Fruit fly (Drosophila melanogaster) whole organism, embryonic: Measurements from ENCODE around the gene TwdlC.

ENCODE experiments used
- Awh ChIP-seq: fragments of 200-800 bp; sonication (Bioruptor generic); IDR thresholded peaks from 2 replicates; pipeline ENCODE4, ENCODE4 v1.3.6; 2022; ENCODE audit warnings: missing biosample characterization, missing genetic modification characterization
- CG11398 ChIP-seq: fragments of 200-800 bp; sonication (Bioruptor generic); optimal IDR thresholded peaks from 2 replicates; lab custom pipeline; 2016; ENCODE audit warnings: missing biosample characterization, missing genetic modification characterization
- CG11723 ChIP-seq: fragments of 200-800 bp; sonication (Bioruptor generic); optimal IDR thresholded peaks from 2 replicates; lab custom pipeline; 2017; ENCODE audit warnings: missing biosample characterization, mild to moderate bottlenecking, missing genetic modification characterization
- CG12299 ChIP-seq: fragments of 200-800 bp; sonication (Bioruptor generic); optimal IDR thresholded peaks from 2 replicates; lab custom pipeline; 2018; ENCODE audit warnings: missing biosample characterization, mild to moderate bottlenecking, missing genetic modification characterization
- CG12391 ChIP-seq: fragments of 200-800 bp; sonication (Bioruptor generic); optimal IDR thresholded peaks from 3 replicates; lab custom pipeline; 2018; ENCODE audit warnings: missing biosample characterization, mild to moderate bottlenecking, missing genetic modification characterization, moderate library complexity
- CG13287 ChIP-seq: fragments of 200-800 bp; sonication (Bioruptor generic); IDR thresholded peaks from 2 replicates; pipeline ENCODE4 v1.3.6; 2022; ENCODE audit warnings: missing biosample characterization, missing genetic modification characterization; ENCODE audit not compliant: partially characterized antibody
- CG13296 ChIP-seq: fragments of 200-800 bp; sonication (Bioruptor generic); optimal IDR thresholded peaks from 3 replicates; lab custom pipeline; 2018; ENCODE audit warnings: missing biosample characterization, mild to moderate bottlenecking, missing genetic modification characterization
- CG1602 ChIP-seq: fragments of 200-800 bp; sonication (Bioruptor generic); optimal IDR thresholded peaks from 3 replicates; lab custom pipeline; 2016; ENCODE audit warnings: missing biosample characterization, missing genetic modification characterization
- CG2678 ChIP-seq: fragments of 200-800 bp; sonication (Bioruptor generic); optimal IDR thresholded peaks from 3 replicates; lab custom pipeline; 2019; ENCODE audit warnings: missing biosample characterization, mild to moderate bottlenecking, missing genetic modification characterization, moderate library complexity
- CG2889 ChIP-seq: fragments of 200-800 bp; sonication (Bioruptor generic); IDR thresholded peaks from 3 replicates; pipeline ENCODE4 v1.3.6; 2022; ENCODE audit warnings: missing biosample characterization, missing genetic modification characterization
- CG6272 ChIP-seq: fragments of 200-800 bp; sonication (Bioruptor generic); IDR thresholded peaks from 2 replicates; pipeline ENCODE4 v1.3.6; 2022; ENCODE audit warnings: missing biosample characterization, missing genetic modification characterization
- CG7357 ChIP-seq: fragments of 200-800 bp; sonication (Bioruptor generic); IDR thresholded peaks from 3 replicates; pipeline ENCODE4 v1.3.6; 2022; ENCODE audit warnings: missing biosample characterization, missing genetic modification characterization
- CG7372 ChIP-seq: fragments of 200-800 bp; sonication (Bioruptor generic); IDR thresholded peaks from 2 replicates; pipeline ENCODE4 v1.3.6; 2022; ENCODE audit warnings: missing biosample characterization, missing genetic modification characterization
- CG7987 ChIP-seq: fragments of 200-800 bp; sonication (Bioruptor generic); optimal IDR thresholded peaks from 2 replicates; lab custom pipeline; 2018; ENCODE audit warnings: missing biosample characterization, mild to moderate bottlenecking, missing genetic modification characterization, moderate library complexity
- CG9876 ChIP-seq: fragments of 200-800 bp; sonication (Bioruptor generic); optimal IDR thresholded peaks from 2 replicates; lab custom pipeline; 2016; ENCODE audit warnings: missing biosample characterization, missing genetic modification characterization
- CkIIα-i1 ChIP-seq: fragments of 200-800 bp; sonication (Bioruptor generic); IDR thresholded peaks from 2 replicates; pipeline ENCODE4 v1.3.6; 2022; ENCODE audit warnings: missing biosample characterization, missing genetic modification characterization
- Dfd ChIP-seq, 2 experiments: fragments of >200 bp; optimal IDR thresholded peaks; 2 replicates each; lab custom pipeline; 2017; ENCODE audit warnings: missing biosample characterization in 2 of 2, missing genetic modification characterization in 2 of 2
- Eip74EF ChIP-seq, 2 experiments: fragments of 200-800 bp in 1 of 2; fragments of >200 bp in 1 of 2; sonication (Bioruptor generic) in 1 of 2; optimal IDR thresholded peaks; 2 replicates each; lab custom pipeline; 2017 to 2019; ENCODE audit warnings: missing biosample characterization in 2 of 2, missing genetic modification characterization in 2 of 2, mild to moderate bottlenecking in 1 of 2, moderate library complexity in 1 of 2
- Elba2 ChIP-seq: fragments of 200-800 bp; sonication (Bioruptor generic); optimal IDR thresholded peaks from 3 replicates; lab custom pipeline; 2016; ENCODE audit warnings: missing biosample characterization, missing genetic modification characterization
- Fer2 ChIP-seq: fragments of 200-800 bp; sonication (Bioruptor generic); optimal IDR thresholded peaks from 2 replicates; lab custom pipeline; 2018; ENCODE audit warnings: missing biosample characterization, mild to moderate bottlenecking, missing genetic modification characterization, moderate library complexity
- GATAe ChIP-seq: fragments of 200-800 bp; sonication (Bioruptor generic); conservative IDR thresholded peaks from 2 replicates; pipeline ENCODE4 v1.3.6; 2022; ENCODE audit warnings: missing biosample characterization, missing genetic modification characterization
- HHEX ChIP-seq: fragments of 200-800 bp; sonication (Bioruptor generic); optimal IDR thresholded peaks from 3 replicates; lab custom pipeline; 2017; ENCODE audit warnings: missing biosample characterization, mild to moderate bottlenecking, missing genetic modification characterization, missing genetic modification reagents
- HLH4C ChIP-seq: fragments of 200-800 bp; sonication (Bioruptor generic); IDR thresholded peaks from 3 replicates; pipeline ENCODE4 v1.3.6; 2022; ENCODE audit warnings: missing biosample characterization, missing genetic modification characterization; ENCODE audit not compliant: partially characterized antibody
- Hmx ChIP-seq: fragments of 200-800 bp; sonication (Bioruptor generic); optimal IDR thresholded peaks from 2 replicates; lab custom pipeline; 2016; ENCODE audit warnings: missing biosample characterization, missing genetic modification characterization
- Sox102F ChIP-seq: fragments of 200-800 bp; sonication (Bioruptor generic); optimal IDR thresholded peaks from 2 replicates; lab custom pipeline; 2018; ENCODE audit warnings: missing biosample characterization, mild to moderate bottlenecking, missing genetic modification characterization, moderate library complexity
- Sry-δ ChIP-seq: fragments of 200-800 bp; sonication (Bioruptor generic); optimal IDR thresholded peaks from 2 replicates; lab custom pipeline; 2016; ENCODE audit warnings: missing biosample characterization, missing genetic modification characterization
- TFAM ChIP-seq: fragments of 200-800 bp; sonication (Bioruptor generic); optimal IDR thresholded peaks from 2 replicates; lab custom pipeline; 2017; ENCODE audit warnings: missing biosample characterization, missing genetic modification characterization, inconsistent platforms
- caup ChIP-seq: fragments of 200-800 bp; sonication (Bioruptor generic); optimal IDR thresholded peaks from 3 replicates; lab custom pipeline; 2017; ENCODE audit warnings: missing biosample characterization, mild to moderate bottlenecking, missing genetic modification characterization, moderate library complexity; ENCODE audit not compliant: severe bottlenecking
- crp ChIP-seq, 2 experiments: fragments of 200-800 bp; sonication (Bioruptor generic); optimal IDR thresholded peaks; 2 replicates in 1 of 2; 3 replicates in 1 of 2; lab custom pipeline; 2017; ENCODE audit warnings: missing biosample characterization in 2 of 2, missing genetic modification characterization in 2 of 2, mild to moderate bottlenecking in 1 of 2, moderate library complexity in 1 of 2
- dm ChIP-seq: fragments of 200-800 bp; sonication (Bioruptor generic); optimal IDR thresholded peaks from 3 replicates; lab custom pipeline; 2016; ENCODE audit warnings: missing biosample characterization, missing genetic modification characterization
- dmrt99B ChIP-seq: fragments of 200-800 bp; sonication (Bioruptor generic); optimal IDR thresholded peaks from 2 replicates; lab custom pipeline; 2018; ENCODE audit warnings: missing biosample characterization, mild to moderate bottlenecking, missing genetic modification characterization, moderate library complexity
- fu2 ChIP-seq: fragments of 200-800 bp; sonication (Bioruptor generic); optimal IDR thresholded peaks from 2 replicates; lab custom pipeline; 2016; ENCODE audit warnings: missing biosample characterization, missing genetic modification characterization
- hbn ChIP-seq: fragments of 200-800 bp; sonication (Bioruptor generic); IDR thresholded peaks from 2 replicates; pipeline ENCODE4 v1.3.6; 2022; ENCODE audit warnings: missing biosample characterization, missing genetic modification characterization; ENCODE audit not compliant: partially characterized antibody
- ind ChIP-seq: fragments of 200-800 bp; sonication (Bioruptor generic); optimal IDR thresholded peaks from 3 replicates; lab custom pipeline; 2016; ENCODE audit warnings: missing biosample characterization, missing genetic modification characterization
- klu ChIP-seq: fragments of 200-800 bp; sonication (Bioruptor generic); IDR thresholded peaks from 2 replicates; pipeline ENCODE4 v1.3.6; 2022; ENCODE audit warnings: missing biosample characterization, missing genetic modification characterization
- mld ChIP-seq: fragments of 200-800 bp; sonication (Bioruptor generic); IDR thresholded peaks from 3 replicates; pipeline ENCODE4 v1.3.6; 2022; ENCODE audit warnings: missing biosample characterization, missing genetic modification characterization; ENCODE audit not compliant: partially characterized antibody
- nmo ChIP-seq: fragments of 200-800 bp; sonication (Bioruptor generic); optimal IDR thresholded peaks from 2 replicates; lab custom pipeline; 2018; ENCODE audit warnings: missing biosample characterization, mild to moderate bottlenecking, missing genetic modification characterization, moderate library complexity
- nom ChIP-seq: fragments of 200-800 bp; sonication (Bioruptor generic); optimal IDR thresholded peaks from 2 replicates; lab custom pipeline; 2017; ENCODE audit warnings: missing biosample characterization, missing genetic modification characterization, mild to moderate bottlenecking, moderate library complexity, missing genetic modification reagents
- odd ChIP-seq: fragments of 200-800 bp; sonication (Bioruptor generic); optimal IDR thresholded peaks from 2 replicates; lab custom pipeline; 2017; ENCODE audit warnings: missing biosample characterization, mild to moderate bottlenecking, missing genetic modification characterization
- org-1 ChIP-seq: fragments of 200-800 bp; sonication (Bioruptor generic); optimal IDR thresholded peaks from 2 replicates; lab custom pipeline; 2017; ENCODE audit warnings: missing biosample characterization, missing genetic modification characterization
- peb ChIP-seq: fragments of 200-800 bp; sonication (Bioruptor generic); IDR thresholded peaks from 2 replicates; pipeline ENCODE4 v1.3.6; 2022; ENCODE audit warnings: missing biosample characterization, missing genetic modification characterization
- pum ChIP-seq: fragments of 200-800 bp; sonication (Bioruptor generic); optimal IDR thresholded peaks from 2 replicates; lab custom pipeline; 2016; ENCODE audit warnings: missing biosample characterization, missing genetic modification characterization
- sens-2 ChIP-seq: fragments of 200-800 bp; sonication (Bioruptor generic); IDR thresholded peaks from 2 replicates; pipeline ENCODE4 v1.3.6; 2022; ENCODE audit warnings: missing biosample characterization, missing genetic modification characterization
- seq ChIP-seq: fragments of 200-800 bp; sonication (Bioruptor generic); IDR thresholded peaks from 2 replicates; pipeline ENCODE4 v1.3.6; 2022; ENCODE audit warnings: missing biosample characterization, missing genetic modification characterization
- sim ChIP-seq: fragments of 200-800 bp; sonication (Bioruptor generic); IDR thresholded peaks from 2 replicates; pipeline ENCODE4 v1.3.6; 2022; ENCODE audit warnings: missing biosample characterization, missing genetic modification characterization
- ttk ChIP-seq: fragments of 200-800 bp; sonication (Bioruptor generic); IDR thresholded peaks from 2 replicates; pipeline ENCODE4 v2.1.2; 2022; ENCODE audit warnings: missing biosample characterization, missing genetic modification characterization
- tup ChIP-seq: fragments of 200-800 bp; sonication (Bioruptor generic); optimal IDR thresholded peaks from 2 replicates; lab custom pipeline; 2016; ENCODE audit warnings: missing biosample characterization, mild to moderate bottlenecking, missing genetic modification characterization, moderate library complexity
- unc-4 ChIP-seq: fragments of 200-800 bp; sonication (Bioruptor generic); IDR thresholded peaks from 2 replicates; pipeline ENCODE4 v1.3.6; 2022; ENCODE audit warnings: missing biosample characterization, missing genetic modification characterization; ENCODE audit not compliant: partially characterized antibody
- zf30C ChIP-seq: fragments of 200-800 bp; sonication (Bioruptor generic); optimal IDR thresholded peaks from 3 replicates; lab custom pipeline; 2018; ENCODE audit warnings: missing biosample characterization, mild to moderate bottlenecking, missing genetic modification characterization

The TwdlC gene

dm6 chr3R:26966794-26967323, 27.8 kb upstream of the TwdlC start, which contains the start of gene CG5521 (continued):
- TF ChIP-seq Dfd (GFP tag; optimal IDR thresholded peaks at IDR 0.05; lab: Kevin White, UChicago), result no peak
- TF ChIP-seq tup (GFP tag; lab: Kevin White, UChicago), result no peak
- peak; percentile 36; the same call in 1 of the 3 replicates for TF ChIP-seq HLH4C (GFP tag; lab: Robert Waterston, UW)
- TF ChIP-seq crp (GFP tag; optimal IDR thresholded peaks at IDR 0.05; lab: Kevin White, UChicago), result no peak
- no peak for TF ChIP-seq Awh (GFP tag; lab: Robert Waterston, UW)
- TF ChIP-seq caup (GFP tag; lab: Kevin White, UChicago), result no peak
- no peak for TF ChIP-seq CG13296 (GFP tag; lab: Kevin White, UChicago)
- TF ChIP-seq CG9876, result no peak
- TF ChIP-seq Elba2, result no peak
- 0 out of 2 replicates have a peak, but pooled peaks have one; percentile 9 for TF ChIP-seq klu
- TF ChIP-seq HHEX, result no peak
- no peak for TF ChIP-seq ttk (GFP tag; lab: Robert Waterston, UW)
- TF ChIP-seq pum, result no peak
- no peak for TF ChIP-seq seq (GFP tag; lab: Robert Waterston, UW)
- no peak for TF ChIP-seq CG12299 (tag; lab: Kevin White, UChicago)
- TF ChIP-seq dmrt99B (tag; lab: Kevin White, UChicago), result no peak
- TF ChIP-seq nmo, result peak; percentile 0
- no peak for TF ChIP-seq zf30C (GFP tag; lab: Kevin White, UChicago)
- no peak for TF ChIP-seq hbn
- no peak for TF ChIP-seq CG2889 (GFP tag; lab: Robert Waterston, UW)
- no peak for TF ChIP-seq dm (GFP tag; lab: Kevin White, UChicago)
- TF ChIP-seq sim (GFP tag; lab: Robert Waterston, UW), result no peak
- peak; percentile 11 for TF ChIP-seq CG2678 (tag; lab: Kevin White, UChicago)
- no peak for TF ChIP-seq ind
- TF ChIP-seq CG6272 (GFP tag; lab: Robert Waterston, UW), result no peak
- TF ChIP-seq CG7372 (GFP tag; lab: Robert Waterston, UW), result no peak
- TF ChIP-seq unc-4 (GFP tag; lab: Robert Waterston, UW), result 0 out of 2 replicates have a peak, but pooled peaks have one; percentile 23
- TF ChIP-seq CG13287 (GFP tag; lab: Robert Waterston, UW), result peak; percentile 56
- no peak for TF ChIP-seq CG7987 (GFP tag; lab: Kevin White, UChicago)
- TF ChIP-seq Fer2, result no peak
- TF ChIP-seq CG12391 (tag; lab: Kevin White, UChicago), result no peak
- no peak for TF ChIP-seq fu2 (GFP tag; lab: Kevin White, UChicago)
- no peak for TF ChIP-seq sens-2 (GFP tag; lab: Robert Waterston, UW)
- no peak for TF ChIP-seq CG11398
- TF ChIP-seq org-1 (GFP tag; lab: Kevin White, UChicago), result no peak
- no peak for TF ChIP-seq TFAM (GFP tag; lab: Kevin White, UChicago)
- no peak for TF ChIP-seq odd (GFP tag; lab: Kevin White, UChicago)
- no peak for TF ChIP-seq Eip74EF (GFP tag; optimal IDR thresholded peaks at IDR 0.05; lab: Kevin White, UChicago)
- TF ChIP-seq Hmx, result no peak
- TF ChIP-seq nom (GFP tag; lab: Kevin White, UChicago), result no peak
- no peak for TF ChIP-seq CG1602
- TF ChIP-seq CkIIα-i1 (GFP tag; lab: Robert Waterston, UW), result no peak
- no peak for TF ChIP-seq CG7357 (GFP tag; lab: Robert Waterston, UW)
- peak; percentile 16 for TF ChIP-seq Sox102F (GFP tag; lab: Kevin White, UChicago)
- TF ChIP-seq GATAe (GFP tag; lab: Robert Waterston, UW), result no peak
- TF ChIP-seq peb, result no peak
- TF ChIP-seq Sry-δ (GFP tag; lab: Kevin White, UChicago), result no peak
- no peak for TF ChIP-seq CG11723 (GFP tag; lab: Kevin White, UChicago)
- TF ChIP-seq mld (GFP tag; lab: Robert Waterston, UW), result no peak
